1 worm cellular context compared by ENCODE assay signal in genomic region chrIV:3338176-3338575, ce11.
TF ChIP-seq lines count a peak whose summit lies in the region.

No protein-coding gene starts in this region.

TF ChIP-seq in whole organism, young adult, 124 proteins besides CTCF, POLR2A, EP300 and RAD21 (continued from another document):
- no peak for TF ChIP-seq nhr-120 (GFP tag; IDR thresholded peaks at IDR 0.05; lab: Robert Waterston, UW)
- no peak for TF ChIP-seq C06A6.2 (GFP tag; conservative IDR thresholded peaks at IDR 0.05; lab: Robert Waterston, UW)
- TF ChIP-seq B0336.3 (GFP tag; IDR thresholded peaks at IDR 0.05; lab: Robert Waterston, UW), result peak; percentile 77; the same call in 1 of the 2 replicates
- TF ChIP-seq pbrm-1 (GFP tag; IDR thresholded peaks at IDR 0.05; lab: Robert Waterston, UW), result peak; percentile 36; the same call in 1 of the 2 replicates
- TF ChIP-seq lin-40 (tag; optimal IDR thresholded peaks at IDR 0.05; lab: Kevin White, UChicago), result no peak
- no peak for TF ChIP-seq ets-4 (GFP tag; optimal IDR thresholded peaks at IDR 0.05; lab: Kevin White, UChicago)
- TF ChIP-seq ztf-22 (GFP tag; optimal IDR thresholded peaks at IDR 0.05; lab: Kevin White, UChicago), result no peak
- no peak for TF ChIP-seq ZK185.1 (tag; optimal IDR thresholded peaks at IDR 0.05; lab: Kevin White, UChicago; ENCODE audit: poor library complexity, severe bottlenecking)
- no peak for TF ChIP-seq nfya-2 (GFP tag; IDR thresholded peaks at IDR 0.05; lab: Robert Waterston, UW)
- TF ChIP-seq tbp1 (GFP tag; optimal IDR thresholded peaks at IDR 0.05; lab: Kevin White, UChicago), result peak; percentile 14
- TF ChIP-seq lsl-1 (GFP tag; optimal IDR thresholded peaks at IDR 0.05; lab: Kevin White, UChicago), result peak; percentile 23
- TF ChIP-seq madf-10 (tag; optimal IDR thresholded peaks at IDR 0.05; lab: Kevin White, UChicago), result no peak
- no peak for TF ChIP-seq ztf-25 (GFP tag; IDR thresholded peaks at IDR 0.05; lab: Robert Waterston, UW)
- no peak for TF ChIP-seq ztf-3 (GFP tag; optimal IDR thresholded peaks at IDR 0.05; lab: Kevin White, UChicago)
- TF ChIP-seq K12H6.12 (tag; optimal IDR thresholded peaks at IDR 0.05; lab: Kevin White, UChicago), result no peak
- TF ChIP-seq nhr-179 (tag; optimal IDR thresholded peaks at IDR 0.05; lab: Kevin White, UChicago), result no peak
- TF ChIP-seq tbx-9 (tag; optimal IDR thresholded peaks at IDR 0.05; lab: Kevin White, UChicago; ENCODE audit: borderline replicate concordance), result no peak
- TF ChIP-seq lag-1 (GFP tag; IDR thresholded peaks at IDR 0.05; lab: Robert Waterston, UW), result no peak
- TF ChIP-seq chd-7 (tag; optimal IDR thresholded peaks at IDR 0.05; lab: Kevin White, UChicago), result no peak
- peak; percentile 35 for TF ChIP-seq ztf-18 (tag; optimal IDR thresholded peaks at IDR 0.05; lab: Kevin White, UChicago)
- no peak for TF ChIP-seq tlf-1 (GFP tag; optimal IDR thresholded peaks at IDR 0.05; lab: Kevin White, UChicago)
- TF ChIP-seq zfh-2 (GFP tag; conservative IDR thresholded peaks at IDR 0.05; lab: Robert Waterston, UW), result no peak
- peak; percentile 61 for TF ChIP-seq hsf-1 (GFP tag; IDR thresholded peaks at IDR 0.05; lab: Robert Waterston, UW)
- no peak for TF ChIP-seq Y56A3A.18 (GFP tag; IDR thresholded peaks at IDR 0.05; lab: Robert Waterston, UW)
- no peak for TF ChIP-seq F57C9.4 (tag; optimal IDR thresholded peaks at IDR 0.05; lab: Kevin White, UChicago)
- no peak for TF ChIP-seq snpc-1.3 (tag; optimal IDR thresholded peaks at IDR 0.05; lab: Kevin White, UChicago; ENCODE audit: insufficient read depth)
- TF ChIP-seq unc-62 (GFP tag; optimal IDR thresholded peaks at IDR 0.05; lab: Kevin White, UChicago), result no peak
- TF ChIP-seq F52B5.7 (tag; optimal IDR thresholded peaks at IDR 0.05; lab: Kevin White, UChicago), result no peak
- TF ChIP-seq madf-6 (GFP tag; IDR thresholded peaks at IDR 0.05; lab: Robert Waterston, UW), result peak; percentile 65
- TF ChIP-seq egl-44 (GFP tag; IDR thresholded peaks at IDR 0.05; lab: Robert Waterston, UW), result peak; percentile 69; the same call in 1 of the 2 replicates
- no peak for TF ChIP-seq dox-1 (GFP tag; IDR thresholded peaks at IDR 0.05; lab: Robert Waterston, UW)
- TF ChIP-seq dpff-1 (tag; optimal IDR thresholded peaks at IDR 0.05; lab: Kevin White, UChicago), result no peak
- no peak for TF ChIP-seq ceh-91 (GFP tag; IDR thresholded peaks at IDR 0.05; lab: Robert Waterston, UW)
- TF ChIP-seq rec-8 (tag; optimal IDR thresholded peaks at IDR 0.05; lab: Kevin White, UChicago), result no peak
- no peak for TF ChIP-seq ceh-40 (GFP tag; IDR thresholded peaks at IDR 0.05; lab: Robert Waterston, UW)
- TF ChIP-seq hrde-1 (tag; optimal IDR thresholded peaks at IDR 0.05; lab: Kevin White, UChicago; ENCODE audit: borderline replicate concordance), result no peak
- no peak for TF ChIP-seq cebp-2 (GFP tag; IDR thresholded peaks at IDR 0.05; lab: Robert Waterston, UW)
- peak; percentile 68; the same call in 1 of the 2 replicates for TF ChIP-seq F39B2.1 (GFP tag; IDR thresholded peaks at IDR 0.05; lab: Robert Waterston, UW)
- TF ChIP-seq lin-26 (GFP tag; IDR thresholded peaks at IDR 0.05; lab: Robert Waterston, UW), result peak; percentile 58; the same call in 1 of the 2 replicates
- TF ChIP-seq F55B11.4 (tag; optimal IDR thresholded peaks at IDR 0.05; lab: Kevin White, UChicago; ENCODE audit: borderline replicate concordance, insufficient read depth), result no peak
- no peak for TF ChIP-seq nfyb-1 (GFP tag; IDR thresholded peaks at IDR 0.05; lab: Robert Waterston, UW)
- no peak for TF ChIP-seq ztf-26 (tag; optimal IDR thresholded peaks at IDR 0.05; lab: Kevin White, UChicago)
- no peak for TF ChIP-seq die-1 (tag; optimal IDR thresholded peaks at IDR 0.05; lab: Kevin White, UChicago)
- no peak for TF ChIP-seq sdz-38 (tag; optimal IDR thresholded peaks at IDR 0.05; lab: Kevin White, UChicago)
- no peak for TF ChIP-seq lin-35 (GFP tag; optimal IDR thresholded peaks at IDR 0.05; lab: Kevin White, UChicago)
- TF ChIP-seq D2030.7 (GFP tag; IDR thresholded peaks at IDR 0.05; lab: Robert Waterston, UW), result peak; percentile 34; the same call in 1 of the 2 replicates
